Fruit fly (Drosophila melanogaster): ENCODE results near the gene CG42238.

Gene CG42238

DNA sequence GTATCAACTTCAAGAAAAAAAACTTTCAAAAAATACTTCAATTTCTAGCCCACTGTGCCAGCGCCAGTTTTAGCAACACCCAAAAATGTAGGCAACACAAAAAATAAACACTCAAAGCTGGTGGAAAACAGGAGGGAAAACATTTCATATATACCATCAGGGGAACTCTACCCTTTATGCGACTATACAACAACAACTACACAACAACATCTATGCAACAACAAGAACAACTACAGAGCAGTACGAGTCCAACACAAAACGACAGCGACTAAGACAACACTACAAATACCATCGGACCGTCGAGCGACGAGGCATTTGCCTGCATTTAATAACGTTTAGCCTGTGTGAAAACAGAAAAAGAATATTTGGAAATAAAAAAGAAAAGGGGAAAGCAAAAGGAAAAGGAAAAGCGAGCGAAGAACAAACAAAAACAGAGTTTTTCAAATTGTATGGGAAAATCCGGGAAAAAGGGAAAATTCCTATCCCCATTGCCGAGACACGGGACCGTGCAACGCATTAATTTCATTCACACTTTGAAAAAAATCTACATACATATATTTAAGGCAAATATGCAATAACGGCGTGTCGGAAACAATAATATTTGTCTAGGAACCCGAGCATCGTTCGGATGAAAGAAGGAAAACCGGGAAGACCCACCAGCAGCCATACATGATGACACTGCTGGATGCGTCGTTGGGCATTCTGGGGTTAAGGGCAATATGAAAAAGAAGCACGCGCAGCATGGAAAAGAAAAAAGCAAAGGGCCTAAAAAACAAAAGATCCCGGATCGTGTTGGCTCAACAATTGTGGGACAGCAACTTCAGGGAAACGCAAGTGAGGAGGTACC is 57.1 kb downstream of the CG42238 start:
- TF ChIP-seq noc (tag; optimal IDR thresholded peaks at IDR 0.05): no peak

DNA sequence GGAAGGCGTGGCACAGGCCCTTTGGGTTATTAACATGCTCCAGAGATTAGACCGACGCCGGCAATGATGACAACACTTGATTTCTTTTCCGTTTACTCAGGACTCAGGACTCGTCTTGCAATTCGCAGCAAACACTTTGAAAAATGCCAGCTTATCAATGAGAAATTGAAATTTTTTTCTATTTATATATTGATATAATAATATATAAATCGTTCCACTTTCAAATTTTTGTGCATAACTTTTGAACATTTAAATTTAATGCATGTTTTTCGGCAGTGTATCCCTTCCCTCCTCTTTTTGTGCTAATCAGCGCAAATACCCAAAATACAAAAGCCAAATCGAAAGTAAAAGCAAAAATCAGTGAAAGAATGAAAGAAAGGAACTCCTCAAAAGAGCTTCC is 60.4 kb downstream of the CG42238 start:
- no peak for TF ChIP-seq noc (tag; optimal IDR thresholded peaks at IDR 0.05)

DNA sequence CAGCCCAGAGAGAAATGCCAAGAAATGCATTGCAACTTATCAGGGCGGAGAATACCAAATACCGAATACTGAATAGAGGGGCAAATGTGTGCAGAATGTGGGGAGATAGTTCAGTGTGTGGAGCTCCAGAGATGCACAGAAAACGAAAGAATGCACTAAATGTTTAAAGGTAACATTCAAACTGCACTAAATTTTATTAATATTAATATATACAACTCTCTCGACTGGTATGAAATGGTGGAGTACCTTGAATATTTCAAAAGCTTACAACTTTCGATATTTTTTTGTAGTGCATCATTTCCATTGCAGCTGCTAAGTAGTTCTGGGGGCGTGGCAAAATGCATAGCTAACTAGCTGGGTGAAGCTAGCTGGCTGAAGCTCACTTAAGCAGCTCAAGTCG is 61.7 kb downstream of the CG42238 start:
- TF ChIP-seq noc (tag; optimal IDR thresholded peaks at IDR 0.05): no peak

DNA sequence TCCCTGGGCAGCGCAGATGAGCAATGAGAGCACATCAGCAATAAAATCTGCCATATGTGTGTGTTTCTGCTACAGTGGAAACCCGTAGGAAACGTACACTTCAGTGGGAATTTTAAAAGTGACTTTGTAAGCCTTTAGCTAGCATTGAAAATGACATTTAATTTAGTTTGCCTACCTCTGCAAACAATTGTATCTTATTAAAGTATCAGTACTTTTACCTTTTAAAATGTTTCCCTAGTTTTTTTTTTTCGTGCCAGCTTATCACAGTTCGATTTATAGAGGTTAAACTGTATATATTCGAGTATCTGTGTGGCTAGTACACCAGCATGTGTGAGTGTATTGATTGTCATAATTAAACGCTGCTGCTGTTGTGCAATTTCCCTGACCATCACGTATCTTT is 62.4 kb downstream of the CG42238 start:
- no peak for TF ChIP-seq noc (tag; optimal IDR thresholded peaks at IDR 0.05)

DNA sequence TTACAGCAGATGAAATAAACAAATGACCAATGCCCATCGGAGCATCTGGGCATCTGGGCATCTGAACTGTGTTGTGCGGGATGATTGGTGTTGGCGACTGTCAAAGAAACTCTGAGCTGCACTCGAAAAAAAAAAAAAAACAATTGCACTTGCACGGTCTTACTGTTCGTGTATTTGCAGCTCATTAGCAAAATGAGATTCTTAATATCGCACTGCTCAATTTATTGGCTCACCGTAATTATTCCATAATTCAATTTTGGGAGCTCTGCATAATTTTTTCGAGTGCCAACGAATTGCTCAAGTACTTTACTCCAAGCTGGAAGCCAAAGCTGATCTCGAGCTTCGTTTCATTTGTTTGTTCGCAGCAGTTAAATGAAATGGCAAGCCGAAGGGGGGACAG is 64.5 kb downstream of the CG42238 start:
- TF ChIP-seq noc (tag; optimal IDR thresholded peaks at IDR 0.05): no peak

DNA sequence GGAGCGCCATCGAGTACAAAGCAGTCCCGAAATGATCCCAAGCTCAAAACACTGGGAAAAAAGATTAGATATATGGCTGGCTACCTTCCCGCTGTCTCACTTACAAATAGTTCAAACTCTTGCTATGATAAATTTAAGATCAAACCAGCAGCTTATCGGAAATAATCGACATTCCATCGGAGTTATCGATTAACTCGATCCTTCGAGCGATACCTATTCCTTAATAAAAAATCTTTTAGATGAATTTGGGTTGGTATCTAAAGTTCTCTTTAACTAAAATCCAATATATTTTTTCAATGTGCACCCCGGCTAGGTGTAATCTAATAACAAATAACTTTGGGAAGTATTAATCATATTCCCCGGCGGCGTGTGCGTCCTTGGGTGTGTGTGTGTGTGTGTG is 69.7 kb downstream of the CG42238 start:
- TF ChIP-seq noc (tag; optimal IDR thresholded peaks at IDR 0.05): no peak

DNA sequence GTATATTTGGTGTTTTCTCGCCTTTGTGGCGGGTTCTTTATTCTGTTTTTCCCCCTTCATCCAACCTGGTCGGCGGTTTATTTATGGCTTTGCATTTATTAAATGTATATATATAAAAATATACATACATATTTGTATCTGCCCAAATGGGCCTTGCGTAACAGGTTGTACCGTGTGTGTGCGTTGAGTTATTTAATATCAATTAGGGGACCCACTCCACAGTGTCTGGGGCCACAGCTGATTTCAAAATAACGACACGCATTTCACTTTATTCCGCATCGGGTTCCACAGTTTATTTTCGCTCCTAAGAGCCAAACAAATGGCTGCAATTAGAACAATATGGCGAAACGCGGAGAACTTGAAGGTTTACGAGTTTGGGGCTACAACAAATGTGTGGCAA is 76.4 kb downstream of the CG42238 start:
- no peak for TF ChIP-seq noc (tag; optimal IDR thresholded peaks at IDR 0.05)

DNA sequence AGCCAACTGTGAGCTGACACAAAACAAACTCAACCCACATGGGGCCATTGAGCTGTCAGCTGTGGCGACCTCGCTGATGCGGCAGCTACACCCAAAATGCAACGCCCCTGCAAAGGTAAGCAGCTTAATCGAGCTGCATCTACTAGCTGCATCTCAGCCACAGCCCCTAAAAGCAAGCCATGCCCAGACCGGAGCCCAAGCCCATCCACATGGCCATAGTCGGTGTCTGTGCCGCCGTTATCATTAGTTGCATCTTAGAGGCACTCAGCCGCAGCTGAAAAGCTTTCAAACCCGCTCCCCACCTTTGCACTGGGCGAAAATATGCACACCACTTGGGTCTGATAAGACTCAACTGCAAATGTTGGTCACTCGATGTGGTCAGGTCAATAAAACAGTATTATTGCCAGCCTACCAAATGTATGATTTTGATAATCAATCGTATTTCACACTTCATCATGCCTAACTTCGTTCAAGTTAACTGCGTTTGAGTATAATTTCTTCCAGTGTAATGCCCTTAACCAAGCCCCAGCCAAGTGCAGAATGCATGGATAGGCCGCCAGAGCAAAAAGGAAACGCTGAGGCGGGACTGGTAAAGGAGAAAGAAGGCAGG is 77.8 kb downstream of the CG42238 start:
- TF ChIP-seq noc (tag; optimal IDR thresholded peaks at IDR 0.05): no peak

DNA sequence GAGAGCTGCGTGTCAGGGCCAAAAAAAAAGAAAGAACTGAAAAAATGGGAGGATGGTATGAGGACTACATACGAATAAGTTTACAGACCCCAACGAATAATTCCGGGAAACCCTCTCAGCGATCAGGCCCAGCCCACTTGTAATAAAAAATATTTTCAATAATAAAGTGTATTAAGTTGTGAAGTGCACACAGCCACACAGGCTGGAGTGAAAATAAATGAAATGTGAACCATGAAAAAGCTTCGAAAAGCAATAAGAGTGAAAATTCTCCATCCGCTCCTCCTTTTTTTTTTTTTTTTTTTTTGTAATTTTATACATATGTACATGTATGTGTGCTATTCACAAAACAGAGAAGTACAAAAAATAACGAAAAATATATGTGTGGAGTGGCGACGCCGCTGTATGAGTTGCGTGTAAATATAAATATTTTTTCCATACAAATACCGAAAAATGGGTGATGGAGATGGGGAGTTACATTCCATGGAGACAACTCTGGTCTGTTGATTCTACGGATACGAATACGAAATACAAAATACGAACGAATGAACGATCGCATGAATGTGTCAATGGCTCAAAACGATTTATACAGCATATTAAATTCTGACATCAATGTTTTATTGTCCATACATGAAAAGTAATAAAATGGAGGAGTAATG is 80.2 kb downstream of the CG42238 start:
- no peak for TF ChIP-seq noc (tag; optimal IDR thresholded peaks at IDR 0.05)

DNA sequence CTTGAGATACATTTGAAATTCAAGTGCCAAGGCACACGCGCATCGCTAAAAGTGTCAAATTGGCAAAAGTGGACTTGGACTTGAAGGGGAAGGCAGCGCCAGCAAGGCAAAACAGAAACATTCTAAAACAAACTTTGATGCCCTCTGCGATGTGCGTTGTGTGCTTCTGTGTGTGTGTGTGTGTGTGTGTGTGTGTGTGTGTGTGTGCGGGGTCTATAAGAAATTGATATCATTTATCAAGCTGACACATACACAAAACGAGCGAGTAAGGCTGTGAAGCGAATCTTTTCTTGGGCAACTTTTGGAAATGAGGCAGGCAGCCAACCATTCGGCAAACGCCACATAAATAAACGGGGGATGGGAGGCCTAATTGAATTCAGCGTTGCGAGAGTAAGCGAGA is 81.2 kb downstream of the CG42238 start:
- TF ChIP-seq noc (tag; optimal IDR thresholded peaks at IDR 0.05): no peak

DNA sequence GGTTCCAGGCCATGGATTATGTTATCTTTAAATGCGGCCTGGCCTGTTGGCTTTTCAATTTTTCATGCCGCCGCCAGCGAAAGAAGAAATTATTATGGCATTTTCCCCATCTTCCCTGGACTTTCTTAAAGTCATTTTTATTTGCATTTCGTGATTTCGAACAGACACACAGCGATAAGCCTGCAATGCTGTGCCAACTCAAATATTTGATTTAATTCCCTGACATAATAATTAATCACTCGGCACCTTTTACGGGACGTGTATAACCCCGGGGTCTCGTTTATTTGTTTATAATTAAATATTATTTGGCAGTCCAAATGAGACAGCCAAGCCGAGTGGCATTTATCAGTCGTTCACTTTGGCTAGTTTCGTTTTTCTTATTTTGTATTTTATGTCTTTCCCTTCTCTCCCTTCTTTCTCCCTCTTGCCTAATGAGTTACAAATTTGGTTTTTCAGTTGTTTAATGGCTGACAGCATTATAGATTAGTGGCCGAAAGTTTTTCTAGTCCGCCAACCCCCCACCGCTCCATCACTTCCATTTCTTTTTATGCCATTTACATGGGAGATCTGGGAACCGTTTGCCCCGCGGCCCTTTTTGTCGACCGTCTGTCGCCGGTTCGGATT is 82.2 kb downstream of the CG42238 start:
- no peak for TF ChIP-seq noc (tag; optimal IDR thresholded peaks at IDR 0.05)

DNA sequence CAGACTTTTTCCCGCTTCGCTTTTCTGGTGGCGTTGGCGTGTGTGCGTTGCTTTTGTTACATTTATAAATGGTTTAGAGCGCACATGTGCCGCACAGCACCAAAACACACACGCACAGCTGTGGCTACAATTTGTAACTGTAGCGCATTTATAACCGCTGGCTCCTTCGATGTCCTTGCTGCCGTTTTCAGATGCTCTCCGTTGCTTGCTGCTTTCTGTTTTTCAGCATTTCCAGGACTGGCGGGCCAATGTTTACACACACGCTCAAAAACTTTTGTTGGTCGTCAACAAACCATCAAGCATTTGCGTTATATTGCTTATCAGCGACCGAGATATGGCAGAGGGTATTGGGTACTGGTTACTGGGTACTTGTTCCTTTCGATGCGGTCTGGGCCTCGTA is 83.2 kb downstream of the CG42238 start:
- no peak for TF ChIP-seq noc (tag; optimal IDR thresholded peaks at IDR 0.05)

DNA sequence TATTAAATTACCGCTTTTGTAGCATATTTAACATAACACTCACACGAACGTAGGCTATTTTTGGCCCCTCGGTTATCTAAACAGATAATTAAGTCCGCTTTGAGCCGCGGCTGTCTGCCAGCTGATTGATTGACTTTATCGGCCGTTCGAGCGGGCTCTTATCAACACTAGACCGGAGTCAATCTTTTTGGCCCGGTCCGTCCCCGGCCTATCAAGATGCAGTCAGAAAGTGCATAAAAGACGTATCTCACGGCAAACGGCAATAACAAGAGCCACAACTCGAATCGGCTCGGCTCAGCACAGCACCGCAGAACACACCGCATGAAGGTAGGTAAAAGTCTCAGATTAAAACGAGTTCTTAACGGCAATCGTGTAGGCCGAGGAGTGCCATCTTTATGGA is 87.0 kb downstream of the CG42238 start:
- TF ChIP-seq noc (tag; optimal IDR thresholded peaks at IDR 0.05): no peak

DNA sequence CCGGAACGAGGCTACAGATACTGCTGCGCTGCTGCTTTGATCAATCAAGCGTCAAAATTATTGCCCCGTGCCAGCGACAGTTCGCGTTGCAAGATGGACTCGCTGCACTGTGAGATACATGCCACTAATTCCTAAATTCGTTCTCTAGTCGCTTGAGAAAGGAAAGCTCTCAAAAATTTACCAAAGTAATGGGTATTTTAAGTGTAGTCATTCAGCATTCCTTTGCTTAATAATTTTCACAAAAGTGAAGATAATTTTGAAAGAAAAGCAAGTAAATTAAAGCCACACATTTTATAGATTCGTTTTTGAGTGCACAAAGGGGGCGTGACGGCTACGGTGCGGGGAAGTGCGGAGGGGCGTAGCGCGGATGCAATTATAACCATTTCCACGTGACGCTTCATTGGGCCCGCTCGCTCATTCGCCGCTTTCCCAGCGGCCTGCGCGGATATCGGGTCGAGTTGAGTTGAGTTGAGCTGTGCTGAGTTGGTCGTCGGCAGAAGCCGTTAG is 91.9 kb downstream of the CG42238 start:
- TF ChIP-seq noc (tag; optimal IDR thresholded peaks at IDR 0.05): no peak

DNA sequence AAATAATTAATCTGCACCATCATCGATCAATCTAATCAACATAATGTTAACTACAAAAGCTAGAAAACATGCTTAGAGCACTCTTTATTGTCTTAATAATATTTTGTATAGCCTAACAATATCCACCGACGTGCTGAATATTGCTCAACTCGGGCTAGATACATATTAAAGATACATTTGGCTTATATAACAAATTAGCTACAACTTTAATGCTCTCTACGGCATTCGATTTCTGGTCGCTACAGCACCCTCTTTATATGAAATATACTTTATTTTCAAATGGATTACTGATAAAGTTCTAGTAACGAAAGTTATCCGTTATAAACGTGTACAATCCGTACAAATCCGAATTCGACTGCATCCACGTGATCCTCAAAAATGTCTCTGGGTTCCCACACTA is 94.0 kb downstream of the CG42238 start:
- no peak for TF ChIP-seq noc (tag; optimal IDR thresholded peaks at IDR 0.05)

DNA sequence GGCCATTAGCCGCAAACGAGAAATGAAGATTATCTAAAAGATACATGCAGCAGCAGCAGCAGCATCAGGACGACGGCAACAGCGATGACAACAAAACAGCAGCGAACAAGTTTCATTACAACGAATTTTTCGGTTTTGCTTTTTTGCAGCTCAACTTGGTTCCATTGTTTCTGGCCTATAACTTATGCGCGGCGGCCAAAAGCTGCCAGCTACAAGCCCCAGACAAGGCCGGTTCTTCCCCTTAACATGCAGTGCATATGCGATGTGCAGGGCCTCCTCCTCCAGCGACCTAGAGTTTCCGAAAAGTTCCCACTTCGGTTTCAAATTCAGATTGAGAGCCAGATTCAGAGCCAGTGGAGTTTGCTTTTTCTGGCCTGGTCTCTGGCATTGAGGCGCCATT is 94.7 kb downstream of the CG42238 start:
- no peak for TF ChIP-seq noc (tag; optimal IDR thresholded peaks at IDR 0.05)
